Fruit fly (Drosophila melanogaster): Measurements from ENCODE around the gene Rpn11.

DNA sequence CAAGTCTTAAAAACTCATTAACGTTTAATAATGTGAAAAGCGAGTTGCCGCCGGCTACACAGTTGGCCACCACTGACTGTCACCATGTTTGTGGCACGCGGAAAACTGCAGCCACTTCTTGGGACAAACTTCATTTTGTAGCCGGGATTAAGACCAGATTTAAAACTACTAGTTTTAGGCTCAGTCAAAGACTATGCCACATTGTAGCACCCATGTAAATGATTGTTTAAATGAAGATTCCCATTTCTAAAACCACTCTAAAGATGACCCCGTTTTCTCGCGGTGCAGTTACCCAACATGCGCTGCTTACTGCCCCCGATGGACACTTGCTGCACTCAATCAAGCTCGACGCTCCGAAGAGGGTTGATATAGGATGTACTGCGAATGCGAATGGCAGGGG lies 30.8 kb upstream of the Rpn11 start:
- no peak for TF ChIP-seq insv (optimal IDR thresholded peaks at IDR 0.05)
- TF ChIP-seq h (optimal IDR thresholded peaks at IDR 0.05), result no peak
- no peak for TF ChIP-seq Sin3A (optimal IDR thresholded peaks at IDR 0.05)
- TF ChIP-seq psq (optimal IDR thresholded peaks at IDR 0.05), result no peak
- no peak for TF ChIP-seq ttk (optimal IDR thresholded peaks at IDR 0.05)
- no peak for TF ChIP-seq Myc (optimal IDR thresholded peaks at IDR 0.05)

Data from Kc167 (cell line).